Worm (Caenorhabditis elegans) whole organism, L4/young adult: Measurements from ENCODE around the gene ZK632.9.
A peak's percentile ranks its signal among the peaks of the same experiment; 100 is the strongest.

Source experiments
- W03F9.2 ChIP-seq: fragments of 150-350 bp; optimal IDR thresholded peaks from 2 replicates; lab custom pipeline; 2014; ENCODE audit warnings: missing biosample characterization, missing genetic modification characterization
- dao-5 ChIP-seq: sonication (generic microtip); optimal IDR thresholded peaks from 2 replicates; lab custom pipeline; 2016; ENCODE audit warnings: missing genotype, missing genetic modification characterization, moderate library complexity, missing compliant biosample characterization
- him-1 ChIP-seq: sonication (generic microtip); optimal IDR thresholded peaks from 2 replicates; lab custom pipeline; 2016; ENCODE audit warnings: missing genotype, missing genetic modification reagents, missing genetic modification characterization, missing compliant biosample characterization

ZK632.9 gene

ce11 chrIII:9825073-9825828 lies at the start of gene ZK632.9:
Gene ZK632.9, minus strand, starts transcription at chrIII:9825432.
- no peak for TF ChIP-seq him-1

- TF ChIP-seq him-1 (no peak), dao-5 (tag; lab: Kevin White, UChicago) (no peak), W03F9.2 (tag; lab: Kevin White, UChicago) (no peak)
Observed at ce11 chrIII:9874515-9874914, 49.3 kb upstream of the ZK632.9 start.

- no peak for TF ChIP-seq him-1
- no peak for TF ChIP-seq W03F9.2 (tag; lab: Kevin White, UChicago)
- TF ChIP-seq dao-5 (tag; lab: Kevin White, UChicago), result no peak
Observed at ce11 chrIII:9871032-9871431, 45.8 kb upstream of the ZK632.9 start, which contains the start of gene ZK757.1. Gene ZK757.1, minus strand, starts transcription at chrIII:9871132.

- no peak for TF ChIP-seq him-1
- peak; percentile 65 for TF ChIP-seq W03F9.2 (tag; lab: Kevin White, UChicago)
Observed at ce11 chrIII:9867780-9868503, 42.7 kb upstream of the ZK632.9 start, which contains the start of gene dhhc-4. Gene dhhc-4, minus strand, starts transcription at chrIII:9867792.

ce11 chrIII:9867352-9867751 lies 42.1 kb upstream of the ZK632.9 start:
- TF ChIP-seq him-1 (no peak), W03F9.2 (tag; lab: Kevin White, UChicago) (no peak), dao-5 (tag; lab: Kevin White, UChicago) (no peak)

- TF ChIP-seq him-1 (no peak), W03F9.2 (tag; lab: Kevin White, UChicago) (no peak), dao-5 (tag; lab: Kevin White, UChicago) (no peak)
Observed at ce11 chrIII:9862469-9862868, 37.2 kb upstream of the ZK632.9 start.

ce11 chrIII:9861470-9862342 lies 36.5 kb upstream of the ZK632.9 start:
- peak; percentile 50 for TF ChIP-seq him-1
- no peak for TF ChIP-seq W03F9.2 (tag; lab: Kevin White, UChicago)
- peak; percentile 28 for TF ChIP-seq dao-5 (tag; lab: Kevin White, UChicago)

ce11 chrIII:9860201-9860780 lies 35.1 kb upstream of the ZK632.9 start, which contains the start of gene twk-48:
Gene twk-48, plus strand, starts transcription at chrIII:9860730.
- TF ChIP-seq W03F9.2 (tag; lab: Kevin White, UChicago) (no peak), dao-5 (tag; lab: Kevin White, UChicago) (no peak), him-1 (no peak)

- TF ChIP-seq W03F9.2 (tag; lab: Kevin White, UChicago) (no peak), dao-5 (tag; lab: Kevin White, UChicago) (no peak), him-1 (no peak)
Observed at ce11 chrIII:9859133-9859775, 34.0 kb upstream of the ZK632.9 start, which contains the start of gene gpdh-2. Gene gpdh-2, minus strand, starts transcription at chrIII:9859183.

- TF ChIP-seq him-1, result no peak
- no peak for TF ChIP-seq dao-5 (tag; lab: Kevin White, UChicago)
- TF ChIP-seq W03F9.2 (tag; lab: Kevin White, UChicago), result no peak
Observed at ce11 chrIII:9858061-9858460, 32.8 kb upstream of the ZK632.9 start.

- TF ChIP-seq him-1 (no peak), W03F9.2 (tag; lab: Kevin White, UChicago) (no peak), dao-5 (tag; lab: Kevin White, UChicago) (no peak)
Observed at ce11 chrIII:9857110-9857509, 31.9 kb upstream of the ZK632.9 start.

ce11 chrIII:9854960-9855359 lies 29.7 kb upstream of the ZK632.9 start:
- TF ChIP-seq dao-5 (tag; lab: Kevin White, UChicago) (no peak), him-1 (no peak), W03F9.2 (tag; lab: Kevin White, UChicago) (no peak)
